Worm (Caenorhabditis elegans) whole organism, mixed stage, embryonic: ENCODE measurements around the gene Y41D4B.15.

Source experiments
- blmp-1 ChIP-seq: fragments of 150-350 bp; optimal IDR thresholded peaks from 2 replicates; lab custom pipeline; 2014; ENCODE audit warnings: missing biosample characterization, missing genetic modification characterization
- elt-1 ChIP-seq: sonication (generic microtip); optimal IDR thresholded peaks from 2 replicates; lab custom pipeline; 2017; ENCODE audit warnings: missing genetic modification characterization, mild to moderate bottlenecking, missing compliant biosample characterization, antibody characterized with exemption, moderate library complexity, borderline replicate concordance; ENCODE audit not compliant: insufficient read depth
- lin-13 ChIP-seq: fragments of 150-350 bp; optimal IDR thresholded peaks from 2 replicates; lab custom pipeline; 2014; ENCODE audit warnings: missing biosample characterization, missing genetic modification characterization
- lin-32 ChIP-seq: fragments of 200-800 bp; sonication (Bioruptor generic); optimal IDR thresholded peaks from 2 replicates; lab custom pipeline; 2018; ENCODE audit warnings: mild to moderate bottlenecking, missing genetic modification characterization, missing compliant biosample characterization
- lsy-2 ChIP-seq: fragments of 150-350 bp; optimal IDR thresholded peaks from 2 replicates; lab custom pipeline; 2014; ENCODE audit warnings: missing biosample characterization, missing genetic modification characterization
- mep-1 ChIP-seq: fragments of 150-350 bp; optimal IDR thresholded peaks from 2 replicates; lab custom pipeline; 2017; ENCODE audit warnings: missing biosample characterization, missing genetic modification reagents, missing genetic modification characterization, inconsistent platforms

DNA sequence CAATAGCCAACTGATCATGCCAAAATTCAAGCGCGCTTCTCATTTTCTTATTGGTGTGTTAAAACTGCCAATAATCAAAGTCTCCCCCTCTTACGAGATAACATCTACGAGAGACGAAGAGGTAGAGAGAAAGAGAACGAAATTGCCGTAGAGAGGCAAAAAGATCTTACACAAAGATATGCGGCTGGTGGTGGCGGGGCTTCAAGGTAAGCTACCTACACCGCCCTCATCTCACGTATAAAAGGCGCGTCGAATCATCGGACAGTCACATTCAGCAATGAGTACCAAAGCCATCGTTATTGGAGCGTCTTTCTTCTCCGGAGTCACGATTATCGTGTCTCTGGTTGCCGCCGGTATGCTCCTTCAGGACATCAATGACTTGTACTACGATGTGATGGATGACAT is 15.4 kb upstream of the Y41D4B.15 start, which contains the start of gene col-107:
- peak; percentile 88 for TF ChIP-seq elt-1
- TF ChIP-seq mep-1 (tag; lab: Kevin White, UChicago): no peak
- no peak for TF ChIP-seq lin-13 (tag; lab: Kevin White, UChicago)
- TF ChIP-seq lin-32 (GFP tag; lab: Kevin White, UChicago): no peak
- no peak for TF ChIP-seq blmp-1 (tag; lab: Kevin White, UChicago)
- TF ChIP-seq lsy-2 (tag; lab: Kevin White, UChicago): no peak
